Worm (Caenorhabditis elegans) whole organism, L4 larva: ENCODE results near the gene degl-1.

Experiments used
- D1046.2 ChIP-seq: fragments of 200-800 bp; sonication (Bioruptor generic); IDR thresholded peaks from 2 replicates; pipeline ENCODE4 v1.3.6; 2022; ENCODE audit warnings: missing genetic modification characterization, missing compliant biosample characterization
- F37D6.2 ChIP-seq: sonication (generic microtip); optimal IDR thresholded peaks from 2 replicates; lab custom pipeline; 2016; ENCODE audit warnings: mild to moderate bottlenecking, missing genetic modification characterization, missing compliant biosample characterization
- F44E2.7 ChIP-seq: fragments of 200-800 bp; sonication (Bioruptor generic); IDR thresholded peaks from 2 replicates; pipeline ENCODE4 v2.1.2; 2022; ENCODE audit warnings: missing genetic modification characterization, missing compliant biosample characterization
- F49E8.2 ChIP-seq: sonication (generic microtip); optimal IDR thresholded peaks from 2 replicates; lab custom pipeline; 2016; ENCODE audit warnings: missing compliant biosample characterization, mild to moderate bottlenecking, missing genetic modification characterization, borderline replicate concordance
- T26A8.4 ChIP-seq: fragments of 200-800 bp; sonication (Bioruptor generic); IDR thresholded peaks from 2 replicates; pipeline ENCODE4 v1.3.6; 2022; ENCODE audit warnings: missing genetic modification characterization, missing compliant biosample characterization
- ZK337.2 ChIP-seq: fragments of 200-800 bp; sonication (Bioruptor generic); IDR thresholded peaks from 2 replicates; pipeline ENCODE4 v1.3.6; 2022; ENCODE audit warnings: missing genetic modification reagents, missing genetic modification characterization, missing compliant biosample characterization
- aly-2 ChIP-seq: sonication (generic microtip); optimal IDR thresholded peaks from 2 replicates; lab custom pipeline; 2018; ENCODE audit warnings: missing biosample characterization, missing genetic modification characterization
- ama-1 ChIP-seq: fragments of 150-350 bp; optimal IDR thresholded peaks from 2 replicates; lab custom pipeline; 2014; ENCODE audit warnings: inconsistent platforms, mixed read lengths
- ceh-20 ChIP-seq: fragments of 200-800 bp; sonication (Bioruptor generic); IDR thresholded peaks from 2 replicates; pipeline ENCODE4 v1.3.6; 2022; ENCODE audit warnings: missing genetic modification reagents, missing genetic modification characterization, missing compliant biosample characterization
- ceh-28 ChIP-seq: fragments of 150-350 bp; optimal IDR thresholded peaks from 2 replicates; lab custom pipeline; 2014; ENCODE audit warnings: missing biosample characterization, missing genetic modification reagents, missing genetic modification characterization
- ceh-62 ChIP-seq: sonication (generic microtip); optimal IDR thresholded peaks from 2 replicates; lab custom pipeline; 2017; ENCODE audit warnings: missing biosample characterization, missing genetic modification characterization
- cey-2 ChIP-seq: sonication (generic microtip); optimal IDR thresholded peaks from 3 replicates; lab custom pipeline; 2017; ENCODE audit warnings: missing genetic modification characterization, mild to moderate bottlenecking, missing compliant biosample characterization, antibody characterized with exemption, borderline replicate concordance; ENCODE audit not compliant: insufficient read depth
- daf-19 ChIP-seq: fragments of 200-800 bp; sonication (Bioruptor generic); conservative IDR thresholded peaks from 2 replicates; pipeline ENCODE4 v1.3.6; 2022; ENCODE audit warnings: missing genetic modification characterization, missing compliant biosample characterization
- dmd-9 ChIP-seq: fragments of 200-800 bp; sonication (Bioruptor generic); IDR thresholded peaks from 2 replicates; pipeline ENCODE4 v1.3.6; 2022; ENCODE audit warnings: missing genetic modification reagents, missing genetic modification characterization, missing compliant biosample characterization
- egl-27 ChIP-seq: sonication (generic microtip); optimal IDR thresholded peaks from 3 replicates; lab custom pipeline; 2017; ENCODE audit warnings: missing biosample characterization, missing genetic modification reagents, missing genetic modification characterization
- hif-1 ChIP-seq, 2 experiments: sonication (generic microtip); optimal IDR thresholded peaks; 2 replicates each; lab custom pipeline; 2016 to 2017; ENCODE audit warnings: missing compliant biosample characterization in 2 of 2, missing genetic modification characterization in 2 of 2, missing genetic modification reagents in 2 of 2, missing genotype in 2 of 2, mild to moderate bottlenecking in 1 of 2
- lin-38 ChIP-seq: fragments of 200-800 bp; sonication (Bioruptor generic); IDR thresholded peaks from 2 replicates; pipeline ENCODE4 v1.3.6; 2022; ENCODE audit warnings: missing genetic modification reagents, missing genetic modification characterization, missing compliant biosample characterization
- mdl-1 ChIP-seq, 2 experiments: fragments of 150-350 bp in 1 of 2; sonication (generic microtip) in 1 of 2; optimal IDR thresholded peaks; 2 replicates each; lab custom pipeline; 2014 to 2017; ENCODE audit warnings: missing biosample characterization in 2 of 2, missing genetic modification characterization in 2 of 2
- mdt-29 ChIP-seq: fragments of 200-800 bp; sonication (Bioruptor generic); IDR thresholded peaks from 2 replicates; pipeline ENCODE4 v1.3.6; 2022; ENCODE audit warnings: missing genetic modification reagents, missing genetic modification characterization, missing compliant biosample characterization
- mes-2 ChIP-seq: sonication (generic microtip); optimal IDR thresholded peaks from 2 replicates; lab custom pipeline; 2016; ENCODE audit warnings: missing genotype, mild to moderate bottlenecking, missing genetic modification characterization, missing compliant biosample characterization; ENCODE audit not compliant: poor library complexity, severe bottlenecking
- nhr-42 ChIP-seq: fragments of 200-800 bp; sonication (Bioruptor generic); IDR thresholded peaks from 2 replicates; pipeline ENCODE4 v1.3.6; 2022; ENCODE audit warnings: missing genetic modification characterization, missing compliant biosample characterization
- nhr-48 ChIP-seq: sonication (generic microtip); optimal IDR thresholded peaks from 2 replicates; lab custom pipeline; 2016; ENCODE audit warnings: mild to moderate bottlenecking, missing genetic modification characterization, missing compliant biosample characterization
- nhr-76 ChIP-seq: fragments of 150-350 bp; optimal IDR thresholded peaks from 2 replicates; lab custom pipeline; 2014; ENCODE audit warnings: missing biosample characterization, missing genetic modification characterization
- php-3 ChIP-seq: fragments of 200-800 bp; sonication (Bioruptor generic); IDR thresholded peaks from 2 replicates; pipeline ENCODE4 v1.3.6; 2022; ENCODE audit warnings: missing genetic modification reagents, missing genetic modification characterization, missing compliant biosample characterization
- rbr-2 ChIP-seq: sonication (generic microtip); optimal IDR thresholded peaks from 2 replicates; lab custom pipeline; 2016; ENCODE audit warnings: missing genotype, missing genetic modification characterization, missing compliant biosample characterization
- snpc-1.2 ChIP-seq: fragments of 200-800 bp; sonication (Bioruptor generic); IDR thresholded peaks from 2 replicates; pipeline ENCODE4 v1.3.6; 2022; ENCODE audit warnings: missing genetic modification reagents, missing genetic modification characterization, missing compliant biosample characterization
- tag-97 ChIP-seq: fragments of 200-800 bp; sonication (Bioruptor generic); IDR thresholded peaks from 2 replicates; pipeline ENCODE4 v1.3.6; 2022; ENCODE audit warnings: missing genetic modification characterization, missing compliant biosample characterization
- tra-1 ChIP-seq: fragments of 200-800 bp; sonication (Bioruptor generic); IDR thresholded peaks from 2 replicates; pipeline ENCODE4 v1.3.6; 2022; ENCODE audit warnings: missing genetic modification reagents, missing genetic modification characterization, missing compliant biosample characterization
- unc-62 ChIP-seq, 3 experiments: fragments of 150-350 bp in 1 of 3; sonication (generic microtip); optimal IDR thresholded peaks in 2 of 3; peaks in 1 of 3; 1 replicate in 1 of 3; 2 replicates in 2 of 3; lab custom pipeline; 2014 to 2017; ENCODE audit warnings: missing biosample characterization in 3 of 3, missing genetic modification characterization in 3 of 3, missing genetic modification reagents in 3 of 3, missing genotype in 1 of 3

Gene degl-1

DNA sequence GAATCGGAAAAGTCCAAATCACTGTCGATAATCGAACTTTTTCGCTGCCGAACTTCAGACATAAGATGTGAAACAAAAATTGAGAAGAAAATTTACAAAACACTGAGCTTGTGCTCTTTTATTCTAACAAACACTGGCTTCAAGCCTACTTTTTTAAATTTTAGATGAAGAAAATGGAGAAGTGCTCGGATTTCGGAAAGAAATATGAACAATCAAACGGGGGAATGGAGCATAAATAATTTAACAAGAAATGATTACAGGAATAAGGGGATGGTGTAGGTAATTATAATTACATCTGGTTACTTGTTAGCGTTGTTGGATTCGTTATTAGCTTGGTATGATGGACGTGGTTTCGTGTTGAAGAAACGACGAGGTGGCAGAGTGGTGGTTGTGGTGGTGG, at the start of gene degl-1:
Gene degl-1 (minus strand): TSS at position 101 of the 400 bp plus-strand sequence.
- TF ChIP-seq dmd-9 (GFP tag; lab: Robert Waterston, UW) (no peak), F44E2.7 (no peak), F37D6.2 (tag; lab: Kevin White, UChicago) (no peak), mdt-29 (GFP tag; lab: Robert Waterston, UW) (no peak)

ce11 chrIV:14816288-14816687, 45.1 kb upstream of the degl-1 start, which contains the start of gene Y57G11C.46:
Y57G11C.46 (minus strand) TSS chrIV:14816388.
- TF ChIP-seq cey-2 (no peak), F49E8.2 (no peak), mdt-29 (GFP tag; lab: Robert Waterston, UW) (no peak), unc-62 (GFP tag; optimal IDR thresholded peaks at IDR 0.05 in 1 of 2; lab: Kevin White, UChicago) (no peak), unc-62 (tag; optimal IDR thresholded peaks at IDR 0.05; lab: Kevin White, UChicago) (no peak), hif-1 (tag; optimal IDR thresholded peaks at IDR 0.05; lab: Kevin White, UChicago) (no peak), nhr-76 (tag; lab: Kevin White, UChicago) (no peak), tag-97 (no peak), dmd-9 (GFP tag; lab: Robert Waterston, UW) (no peak)

DNA sequence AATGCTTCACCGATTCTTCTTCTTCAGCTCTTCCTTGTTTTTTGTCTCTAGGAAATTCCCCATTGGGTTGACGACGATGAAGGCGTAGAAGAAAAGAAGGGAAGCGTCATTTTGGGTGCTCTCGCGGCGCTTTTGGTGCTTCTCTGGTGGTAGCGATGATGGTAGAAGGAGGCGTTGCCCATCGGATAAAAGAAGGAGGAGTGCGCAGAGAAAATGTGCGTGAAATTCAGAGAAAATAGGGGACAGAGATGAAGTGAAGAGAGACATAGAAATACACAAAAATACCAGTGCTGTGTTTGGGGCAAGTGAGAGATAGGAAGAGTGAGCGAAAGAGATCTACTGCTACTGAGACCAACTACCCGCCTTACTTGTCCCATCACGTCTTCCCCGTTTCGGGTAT, 35.7 kb upstream of the degl-1 start, which contains the start of gene oig-5:
Gene oig-5 (plus strand): TSS at position 301 of the 400 bp plus-strand sequence.
- TF ChIP-seq rbr-2 (tag; lab: Kevin White, UChicago) (no peak), daf-19 (GFP tag; lab: Robert Waterston, UW) (no peak)

DNA sequence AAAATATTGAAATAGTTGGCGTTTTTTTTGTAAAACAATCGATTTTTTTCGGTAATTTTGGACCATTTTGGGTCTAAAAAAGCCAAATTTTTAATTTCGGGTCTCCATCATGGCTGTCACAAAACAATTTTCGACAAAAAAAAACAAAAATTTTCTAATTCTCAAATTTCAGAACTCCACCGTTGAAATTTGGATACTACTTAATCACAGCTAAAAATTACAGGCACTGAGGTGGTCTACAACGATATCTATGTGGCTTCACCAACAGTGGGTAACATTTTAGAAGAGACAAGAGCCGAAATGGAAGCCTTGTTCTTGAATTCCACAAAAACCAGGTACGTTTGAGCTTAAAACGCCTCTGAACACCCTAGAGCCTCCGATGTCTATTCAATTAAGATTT, 31.1 kb upstream of the degl-1 start, which contains the start of gene Y57G11C.1142:
Gene Y57G11C.1142 (plus strand): TSS at position 301 of the 400 bp plus-strand sequence.
- TF ChIP-seq mes-2 (no peak), nhr-48 (tag; lab: Kevin White, UChicago) (no peak)

- TF ChIP-seq ceh-28 (tag; lab: Kevin White, UChicago) (no peak), ceh-20 (GFP tag; lab: Robert Waterston, UW) (no peak)
Measured at ce11 chrIV:14800931-14801330, 29.7 kb upstream of the degl-1 start.

- TF ChIP-seq D1046.2 (0 out of 2 replicates have a peak, but pooled peaks have one; percentile 47), aly-2 (tag; lab: Kevin White, UChicago) (no peak), T26A8.4 (GFP tag; lab: Robert Waterston, UW) (0 out of 2 replicates have a peak, but pooled peaks have one; percentile 27), egl-27 (tag; lab: Kevin White, UChicago) (no peak), ama-1 (lab: Kevin White, UChicago) (no peak), php-3 (GFP tag; lab: Robert Waterston, UW) (no peak), snpc-1.2 (peak; percentile 60; the same call in 1 of the 2 replicates), lin-38 (peak; percentile 41), nhr-42 (GFP tag; lab: Robert Waterston, UW) (0 out of 2 replicates have a peak, but pooled peaks have one; percentile 11), ZK337.2 (GFP tag; lab: Robert Waterston, UW) (no peak), tra-1 (GFP tag; lab: Robert Waterston, UW) (no peak), mdl-1 (tag; optimal IDR thresholded peaks at IDR 0.05; lab: Kevin White, UChicago) (no peak), ceh-62 (tag; lab: Kevin White, UChicago) (no peak)
Measured at ce11 chrIV:14799186-14799585, 28.0 kb upstream of the degl-1 start, which contains the start of gene Y57G11C.14. Y57G11C.14 (plus strand) TSS chrIV:14799311.
